Worm (Caenorhabditis elegans): ENCODE measurements around the gene C01F6.14.

ce11 chrIV:9078469-9078868 is 25.5 kb downstream of the C01F6.14 start, which contains the start of gene mans-4:
- TF ChIP-seq drap-1 (GFP tag; optimal IDR thresholded peaks at IDR 0.05) (no peak), mab-5 (tag; optimal IDR thresholded peaks at IDR 0.05) (no peak), ztf-11 (tag; optimal IDR thresholded peaks at IDR 0.05) (no peak), elt-1 (tag; optimal IDR thresholded peaks at IDR 0.05; ENCODE audit: borderline replicate concordance, insufficient read depth) (no peak), ceh-39 (tag; optimal IDR thresholded peaks at IDR 0.05) (no peak), unc-39 (tag; optimal IDR thresholded peaks at IDR 0.05) (no peak), nhr-76 (tag; optimal IDR thresholded peaks at IDR 0.05) (no peak), sptf-1 (tag; optimal IDR thresholded peaks at IDR 0.05) (no peak), pha-4 (tag; optimal IDR thresholded peaks at IDR 0.05) (no peak), ces-1 (GFP tag; optimal IDR thresholded peaks at IDR 0.05) (no peak), lin-13 (tag; optimal IDR thresholded peaks at IDR 0.05) (no peak)
